Worm (Caenorhabditis elegans) whole organism, late embryonic: Measurements from ENCODE around the gene F49C12.5.

ENCODE experiments used
- C08G9.2 ChIP-seq: sonication (generic microtip); optimal IDR thresholded peaks from 2 replicates; lab custom pipeline; 2016; ENCODE audit warnings: mild to moderate bottlenecking, missing genetic modification characterization, moderate library complexity, missing compliant biosample characterization
- C38D4.7 ChIP-seq: fragments of 200-800 bp; sonication (Bioruptor generic); optimal IDR thresholded peaks from 2 replicates; lab custom pipeline; 2018; ENCODE audit warnings: mild to moderate bottlenecking, missing genetic modification characterization, moderate library complexity, missing compliant biosample characterization
- T23F11.4 ChIP-seq: fragments of 200-800 bp; sonication (Bioruptor generic); optimal IDR thresholded peaks from 2 replicates; lab custom pipeline; 2018; ENCODE audit warnings: mild to moderate bottlenecking, missing genetic modification characterization, missing compliant biosample characterization
- Y22D7AL.16 ChIP-seq: sonication (generic microtip); optimal IDR thresholded peaks from 2 replicates; lab custom pipeline; 2016; ENCODE audit warnings: missing genetic modification characterization, missing compliant biosample characterization
- ahr-1 ChIP-seq: sonication (generic microtip); optimal IDR thresholded peaks from 2 replicates; lab custom pipeline; 2016; ENCODE audit warnings: missing genetic modification characterization, missing compliant biosample characterization
- ama-1 ChIP-seq: fragments of 150-350 bp; optimal IDR thresholded peaks from 2 replicates; lab custom pipeline; 2014
- ceh-14 ChIP-seq: sonication (generic microtip); optimal IDR thresholded peaks from 2 replicates; lab custom pipeline; 2016; ENCODE audit warnings: missing genotype, missing genetic modification characterization, missing compliant biosample characterization
- ceh-18 ChIP-seq: sonication (generic microtip); optimal IDR thresholded peaks from 2 replicates; lab custom pipeline; 2016; ENCODE audit warnings: missing genetic modification characterization, missing compliant biosample characterization
- ceh-19 ChIP-seq: fragments of 200-800 bp; sonication (Bioruptor generic); optimal IDR thresholded peaks from 2 replicates; lab custom pipeline; 2018; ENCODE audit warnings: mild to moderate bottlenecking, missing genetic modification characterization, missing compliant biosample characterization
- ceh-2 ChIP-seq: sonication (generic microtip); optimal IDR thresholded peaks from 2 replicates; lab custom pipeline; 2016; ENCODE audit warnings: missing genotype, missing genetic modification characterization, missing compliant biosample characterization
- ceh-31 ChIP-seq: sonication (generic microtip); optimal IDR thresholded peaks from 2 replicates; lab custom pipeline; 2016; ENCODE audit warnings: missing genetic modification characterization, missing compliant biosample characterization
- ceh-45 ChIP-seq: fragments of 200-800 bp; sonication (Bioruptor generic); IDR thresholded peaks from 2 replicates; pipeline ENCODE4 v1.3.6; 2022; ENCODE audit warnings: missing genetic modification reagents, missing genetic modification characterization, missing compliant biosample characterization
- ceh-48 ChIP-seq: sonication (generic microtip); optimal IDR thresholded peaks from 2 replicates; lab custom pipeline; 2016; ENCODE audit warnings: missing genetic modification characterization, inconsistent platforms, missing compliant biosample characterization
- ceh-6 ChIP-seq: fragments of 200-800 bp; sonication (Bioruptor generic); optimal IDR thresholded peaks from 2 replicates; lab custom pipeline; 2018; ENCODE audit warnings: mild to moderate bottlenecking, missing genetic modification characterization, missing compliant biosample characterization
- che-1 ChIP-seq: sonication (generic microtip); optimal IDR thresholded peaks from 2 replicates; lab custom pipeline; 2016; ENCODE audit warnings: mild to moderate bottlenecking, missing genetic modification characterization, missing compliant biosample characterization
- elt-2 ChIP-seq: sonication (generic microtip); optimal IDR thresholded peaks from 2 replicates; lab custom pipeline; 2016; ENCODE audit warnings: missing genetic modification reagents, missing genetic modification characterization, missing compliant biosample characterization
- ets-4 ChIP-seq: sonication (generic microtip); optimal IDR thresholded peaks from 2 replicates; lab custom pipeline; 2016; ENCODE audit warnings: missing genetic modification characterization, missing compliant biosample characterization
- eyg-1 ChIP-seq: sonication (generic microtip); optimal IDR thresholded peaks from 2 replicates; lab custom pipeline; 2016; ENCODE audit warnings: missing genotype, missing genetic modification characterization, missing compliant biosample characterization
- fkh-10 ChIP-seq: fragments of 150-350 bp; optimal IDR thresholded peaks from 2 replicates; lab custom pipeline; 2014; ENCODE audit warnings: missing biosample characterization, missing genetic modification reagents, missing genetic modification characterization
- fkh-6 ChIP-seq: sonication (generic microtip); optimal IDR thresholded peaks from 2 replicates; lab custom pipeline; 2016; ENCODE audit warnings: missing genetic modification characterization, missing compliant biosample characterization
- hlh-15 ChIP-seq: sonication (generic microtip); optimal IDR thresholded peaks from 2 replicates; lab custom pipeline; 2016; ENCODE audit warnings: missing genetic modification characterization, missing compliant biosample characterization
- hlh-30 ChIP-seq: sonication (generic microtip); optimal IDR thresholded peaks from 2 replicates; lab custom pipeline; 2017; ENCODE audit warnings: antibody characterized with exemption, missing genetic modification characterization, missing compliant biosample characterization; ENCODE audit not compliant: insufficient read depth
- lim-6 ChIP-seq: sonication (generic microtip); optimal IDR thresholded peaks from 2 replicates; lab custom pipeline; 2016; ENCODE audit warnings: missing genetic modification characterization, missing compliant biosample characterization
- nfya-1 ChIP-seq: sonication (generic microtip); optimal IDR thresholded peaks from 2 replicates; lab custom pipeline; 2017; ENCODE audit warnings: missing genetic modification characterization, mild to moderate bottlenecking, missing compliant biosample characterization, antibody characterized with exemption, moderate library complexity
- nhr-11 ChIP-seq: fragments of 150-350 bp; optimal IDR thresholded peaks from 2 replicates; lab custom pipeline; 2014; ENCODE audit warnings: missing biosample characterization, missing genetic modification characterization
- odd-2 ChIP-seq: sonication (generic microtip); optimal IDR thresholded peaks from 2 replicates; lab custom pipeline; 2017; ENCODE audit warnings: antibody characterized with exemption, mild to moderate bottlenecking, missing genetic modification characterization, missing compliant biosample characterization
- pat-9 ChIP-seq: fragments of 200-800 bp; sonication (Bioruptor generic); optimal IDR thresholded peaks from 2 replicates; lab custom pipeline; 2018; ENCODE audit warnings: mild to moderate bottlenecking, missing genetic modification characterization, moderate library complexity, missing compliant biosample characterization
- pax-1 ChIP-seq: fragments of 150-350 bp; optimal IDR thresholded peaks from 2 replicates; lab custom pipeline; 2014; ENCODE audit warnings: missing biosample characterization, missing genetic modification characterization
- pha-2 ChIP-seq: sonication (generic microtip); optimal IDR thresholded peaks from 2 replicates; lab custom pipeline; 2017; ENCODE audit warnings: mild to moderate bottlenecking, missing genetic modification characterization, missing compliant biosample characterization
- pha-4 ChIP-seq: fragments of 150-350 bp; optimal IDR thresholded peaks from 2 replicates; lab custom pipeline; 2018; ENCODE audit warnings: missing biosample characterization, missing genetic modification reagents, missing genetic modification characterization
- pqm-1 ChIP-seq: sonication (generic microtip); optimal IDR thresholded peaks from 2 replicates; lab custom pipeline; 2016; ENCODE audit warnings: missing genetic modification characterization, missing compliant biosample characterization
- ref-2 ChIP-seq: sonication (generic microtip); optimal IDR thresholded peaks from 2 replicates; lab custom pipeline; 2016; ENCODE audit warnings: missing genetic modification characterization, missing compliant biosample characterization
- rnt-1 ChIP-seq: sonication (generic microtip); optimal IDR thresholded peaks from 2 replicates; lab custom pipeline; 2016; ENCODE audit warnings: missing genetic modification characterization, missing compliant biosample characterization
- sox-2 ChIP-seq: fragments of 200-800 bp; sonication (Bioruptor generic); IDR thresholded peaks from 2 replicates; pipeline ENCODE4 v1.3.6; 2022; ENCODE audit warnings: missing genetic modification reagents, missing genetic modification characterization, missing compliant biosample characterization
- syd-9 ChIP-seq: sonication (generic microtip); optimal IDR thresholded peaks from 2 replicates; lab custom pipeline; 2016; ENCODE audit warnings: mild to moderate bottlenecking, missing genetic modification characterization, moderate library complexity, missing compliant biosample characterization
- tbx-2 ChIP-seq: sonication (generic microtip); optimal IDR thresholded peaks from 2 replicates; lab custom pipeline; 2016; ENCODE audit warnings: missing genetic modification characterization, missing compliant biosample characterization
- tbx-7 ChIP-seq: sonication (generic microtip); optimal IDR thresholded peaks from 2 replicates; lab custom pipeline; 2016; ENCODE audit warnings: missing genotype, missing genetic modification characterization, missing compliant biosample characterization
- ttx-3 ChIP-seq: sonication (generic microtip); optimal IDR thresholded peaks from 2 replicates; lab custom pipeline; 2016; ENCODE audit warnings: missing genetic modification reagents, missing genetic modification characterization, missing compliant biosample characterization
- unc-42 ChIP-seq: sonication (generic microtip); optimal IDR thresholded peaks from 2 replicates; lab custom pipeline; 2016; ENCODE audit warnings: missing genotype, missing genetic modification characterization, missing compliant biosample characterization
- unc-55 ChIP-seq: sonication (generic microtip); optimal IDR thresholded peaks from 2 replicates; lab custom pipeline; 2017; ENCODE audit warnings: missing biosample characterization, missing genetic modification reagents, missing genetic modification characterization
- zip-5 ChIP-seq: sonication (generic microtip); optimal IDR thresholded peaks from 2 replicates; lab custom pipeline; 2016; ENCODE audit warnings: missing genetic modification characterization, missing compliant biosample characterization

The F49C12.5 gene

DNA sequence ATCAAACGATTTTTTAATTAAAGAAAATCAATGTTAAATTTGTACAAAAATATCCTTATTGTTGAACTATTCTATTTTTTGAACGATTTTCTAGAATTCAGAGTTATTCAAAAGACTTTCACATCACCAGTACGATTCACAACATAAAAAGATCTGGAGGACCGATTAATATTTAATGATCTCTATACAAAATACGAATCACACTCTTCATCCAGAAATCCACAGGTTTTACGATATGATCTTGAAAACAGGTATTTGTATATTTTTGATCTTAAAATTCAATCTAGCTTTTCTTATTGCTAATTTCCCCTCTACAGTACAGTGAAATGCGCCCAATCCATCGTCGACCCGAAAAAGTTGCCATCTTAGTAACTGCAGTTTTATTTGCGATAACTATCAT, at the start of gene F49C12.5:
Gene F49C12.5, plus strand, starts transcription at position 301 of the 400 bp plus-strand sequence.
- TF ChIP-seq ceh-19 (GFP tag; lab: Kevin White, UChicago) (no peak), ama-1 (no peak), fkh-6 (tag; lab: Kevin White, UChicago) (no peak), hlh-15 (tag; lab: Kevin White, UChicago) (no peak), hlh-30 (tag; lab: Kevin White, UChicago) (no peak), nhr-11 (no peak), ahr-1 (tag; lab: Kevin White, UChicago) (no peak), odd-2 (tag; lab: Kevin White, UChicago) (no peak), ceh-48 (tag; lab: Kevin White, UChicago) (no peak), ceh-6 (no peak), rnt-1 (no peak), ets-4 (tag; lab: Kevin White, UChicago) (no peak), ceh-18 (tag; lab: Kevin White, UChicago) (no peak), nfya-1 (tag; lab: Kevin White, UChicago) (no peak), syd-9 (tag; lab: Kevin White, UChicago) (no peak), pat-9 (tag; lab: Kevin White, UChicago) (no peak), ttx-3 (tag; lab: Kevin White, UChicago) (no peak)
- TF ChIP-seq, all 69 proteins: peak for 0

DNA sequence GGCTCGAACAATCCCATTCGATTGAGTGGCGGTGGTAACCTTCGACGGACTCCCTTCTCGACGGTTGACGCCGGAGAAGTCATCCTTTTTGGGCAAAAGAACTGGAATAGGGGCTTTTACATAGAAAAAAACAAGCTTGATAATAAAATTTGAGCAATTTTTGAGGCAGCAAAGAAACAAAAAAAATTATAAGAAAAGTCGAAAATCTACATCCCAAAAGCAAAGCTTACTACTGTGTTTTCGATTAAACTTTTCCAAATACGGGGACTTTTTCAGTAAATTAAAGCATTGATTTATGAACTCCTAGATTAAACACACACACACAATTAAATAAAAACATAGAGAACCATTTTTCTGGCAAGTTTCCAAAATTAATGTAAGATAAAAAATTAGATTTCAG, 48.7 kb upstream of the F49C12.5 start, which contains the start of gene Y11D7A.9:
Gene Y11D7A.9, minus strand, starts transcription at position 101 of the 400 bp plus-strand sequence.
- TF ChIP-seq pqm-1, result no peak
- TF ChIP-seq C08G9.2, result no peak
- no peak for TF ChIP-seq nfya-1 (tag; lab: Kevin White, UChicago)
- no peak for TF ChIP-seq pax-1 (tag; lab: Kevin White, UChicago)
- no peak for TF ChIP-seq hlh-30 (tag; lab: Kevin White, UChicago)
- TF ChIP-seq ahr-1 (tag; lab: Kevin White, UChicago), result no peak
- no peak for TF ChIP-seq tbx-2 (tag; lab: Kevin White, UChicago)
- no peak for TF ChIP-seq lim-6 (tag; lab: Kevin White, UChicago)
- TF ChIP-seq ets-4 (tag; lab: Kevin White, UChicago), result no peak
- no peak for TF ChIP-seq tbx-7 (tag; lab: Kevin White, UChicago)
- TF ChIP-seq sox-2 (GFP tag; lab: Robert Waterston, UW), result no peak
- TF ChIP-seq ref-2 (tag; lab: Kevin White, UChicago), result no peak

DNA sequence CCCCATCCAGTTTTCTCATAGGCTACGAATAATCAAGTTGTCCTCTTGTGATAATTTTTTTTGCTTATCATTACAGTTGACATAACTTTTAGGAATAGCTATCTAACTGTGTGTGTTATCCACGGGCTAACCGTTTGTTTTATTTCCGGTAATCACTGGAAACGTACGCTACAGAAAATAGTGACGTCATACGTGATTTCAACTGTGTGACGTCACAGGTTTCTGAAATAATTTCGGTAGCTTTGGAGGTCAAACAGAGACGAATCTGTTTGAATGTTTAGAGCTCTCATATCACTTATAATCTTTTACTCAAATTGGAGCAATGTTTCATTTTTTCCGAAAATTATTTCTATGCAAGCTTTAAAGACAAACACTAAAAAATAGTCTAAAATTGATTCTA, 47.9 kb upstream of the F49C12.5 start:
- TF ChIP-seq T23F11.4 (GFP tag; lab: Kevin White, UChicago) (no peak), ceh-14 (tag; lab: Kevin White, UChicago) (no peak), ref-2 (tag; lab: Kevin White, UChicago) (no peak), nfya-1 (tag; lab: Kevin White, UChicago) (no peak), unc-55 (GFP tag; lab: Kevin White, UChicago) (no peak), unc-42 (tag; lab: Kevin White, UChicago) (no peak)

DNA sequence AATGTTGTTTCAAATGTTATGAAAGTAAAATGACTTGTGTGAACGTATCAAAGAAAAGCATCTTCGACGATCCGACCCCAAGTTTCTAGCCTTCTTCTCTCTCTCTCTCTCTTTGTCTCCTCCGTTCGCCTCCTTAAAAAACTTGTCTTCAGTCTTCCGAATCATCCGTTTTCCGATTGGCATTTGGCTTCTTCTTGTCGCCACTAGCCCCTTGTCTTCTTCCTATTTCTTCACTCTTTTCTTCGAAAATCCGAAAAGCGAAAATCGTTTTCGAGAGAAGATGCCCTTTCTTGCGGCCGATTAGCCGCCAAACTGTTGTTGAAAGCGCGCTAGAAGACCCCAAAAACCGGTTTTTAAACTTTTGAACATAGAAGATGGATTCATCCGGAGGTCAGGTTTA, 46.2 kb upstream of the F49C12.5 start:
- TF ChIP-seq ama-1 (peak; percentile 25), ceh-14 (tag; lab: Kevin White, UChicago) (no peak)
- TF ChIP-seq, all 69 proteins: peak for 1

DNA sequence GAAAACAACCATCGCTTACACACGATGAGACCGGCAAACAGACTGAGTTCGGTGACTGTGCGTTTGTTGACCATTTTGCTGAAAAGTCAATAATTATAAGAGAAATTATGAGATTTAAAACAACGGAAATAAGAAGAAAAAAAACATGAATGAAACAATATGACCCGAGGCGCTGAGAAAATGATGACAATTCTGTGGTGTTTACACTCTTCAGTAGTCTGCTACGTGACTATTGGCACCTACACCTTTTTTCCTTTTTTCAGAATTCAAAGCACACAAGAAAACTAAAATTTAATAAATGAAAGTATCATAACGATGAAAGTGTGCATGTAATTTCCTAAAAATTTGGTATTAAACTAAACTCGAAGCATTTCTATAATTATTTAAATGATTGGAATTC, 45.0 kb upstream of the F49C12.5 start, which contains the start of gene Y11D7A.10:
Gene Y11D7A.10, minus strand, starts transcription at position 82 of the 400 bp plus-strand sequence.
- TF ChIP-seq ceh-31 (tag; lab: Kevin White, UChicago) (no peak), C38D4.7 (no peak), eyg-1 (tag; lab: Kevin White, UChicago) (no peak)

DNA sequence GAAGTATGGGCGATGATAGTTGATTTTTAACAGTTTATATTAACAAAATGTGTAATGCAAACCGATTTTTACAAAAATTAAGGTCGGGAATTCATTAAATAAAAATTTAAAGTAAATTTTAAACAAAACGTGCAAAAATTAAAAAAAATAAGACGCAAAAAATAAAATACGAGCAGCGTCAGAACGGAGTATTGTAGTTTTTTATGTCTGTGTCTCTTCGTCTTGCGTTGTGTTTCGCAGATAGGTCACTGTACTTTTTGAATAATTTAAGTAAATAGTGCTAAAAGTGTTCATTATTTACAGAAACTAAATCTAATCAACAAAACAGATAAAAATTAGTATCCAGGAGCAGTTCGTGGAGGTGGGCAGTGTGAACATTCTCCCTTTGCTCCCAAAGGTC, 44.4 kb upstream of the F49C12.5 start:
- TF ChIP-seq ttx-3 (tag; lab: Kevin White, UChicago), result no peak
- TF ChIP-seq elt-2 (tag; lab: Kevin White, UChicago), result no peak
- TF ChIP-seq unc-55 (GFP tag; lab: Kevin White, UChicago), result no peak
- no peak for TF ChIP-seq pha-4 (tag; lab: Kevin White, UChicago)
- no peak for TF ChIP-seq eyg-1 (tag; lab: Kevin White, UChicago)
- TF ChIP-seq zip-5 (tag; lab: Kevin White, UChicago), result no peak
- TF ChIP-seq ceh-2 (tag; lab: Kevin White, UChicago), result no peak
- no peak for TF ChIP-seq Y22D7AL.16
- no peak for TF ChIP-seq tbx-7 (tag; lab: Kevin White, UChicago)
- TF ChIP-seq ets-4 (tag; lab: Kevin White, UChicago), result no peak
- no peak for TF ChIP-seq ceh-45 (GFP tag; lab: Robert Waterston, UW)
- no peak for TF ChIP-seq fkh-10
- TF ChIP-seq ceh-6, result no peak
- TF ChIP-seq sox-2 (GFP tag; lab: Robert Waterston, UW), result no peak
- no peak for TF ChIP-seq pha-2 (tag; lab: Kevin White, UChicago)
- TF ChIP-seq che-1 (tag; lab: Kevin White, UChicago), result no peak
- TF ChIP-seq, all 69 proteins: peak for 0
